Worm (Caenorhabditis elegans) whole organism, L2 larva: ENCODE results near the gene cyn-3.
"Not testable (repeated sequence)": the region's sequence is repeated elsewhere in the genome, so short reads cannot be mapped to it uniquely, and the experiment has no call there.

Experiments used
- aly-2 ChIP-seq: fragments of 150-350 bp; optimal IDR thresholded peaks from 2 replicates; lab custom pipeline; 2014; ENCODE audit warnings: missing biosample characterization, missing genetic modification characterization
- ceh-16 ChIP-seq: fragments of 150-350 bp; optimal IDR thresholded peaks from 2 replicates; lab custom pipeline; 2014; ENCODE audit warnings: missing biosample characterization, missing genetic modification characterization
- elt-1 ChIP-seq: fragments of 150-350 bp; optimal IDR thresholded peaks from 2 replicates; lab custom pipeline; 2014; ENCODE audit warnings: missing biosample characterization, missing genetic modification characterization
- elt-3 ChIP-seq: sonication (generic microtip); optimal IDR thresholded peaks from 2 replicates; lab custom pipeline; 2017; ENCODE audit warnings: missing biosample characterization, missing genetic modification characterization
- lin-11 ChIP-seq: fragments of 150-350 bp; sonication (generic microtip); optimal IDR thresholded peaks from 2 replicates; lab custom pipeline; 2014; ENCODE audit warnings: missing biosample characterization, missing genetic modification characterization, inconsistent platforms, mixed read lengths
- lin-39 ChIP-seq: fragments of 150-350 bp; optimal IDR thresholded peaks from 2 replicates; lab custom pipeline; 2014; ENCODE audit warnings: missing biosample characterization, missing genetic modification reagents, missing genetic modification characterization
- nhr-11 ChIP-seq: fragments of 150-350 bp; optimal IDR thresholded peaks from 2 replicates; lab custom pipeline; 2014; ENCODE audit warnings: missing biosample characterization, missing genetic modification characterization
- nhr-12 ChIP-seq: fragments of 150-350 bp; optimal IDR thresholded peaks from 2 replicates; lab custom pipeline; 2014; ENCODE audit warnings: missing biosample characterization, missing genetic modification characterization
- nhr-23 ChIP-seq: fragments of 150-350 bp; optimal IDR thresholded peaks from 2 replicates; lab custom pipeline; 2014; ENCODE audit warnings: missing biosample characterization, missing genetic modification reagents, missing genetic modification characterization
- nhr-237 ChIP-seq: fragments of 150-350 bp; optimal IDR thresholded peaks from 2 replicates; lab custom pipeline; 2014; ENCODE audit warnings: missing biosample characterization, missing genetic modification characterization
- nhr-25 ChIP-seq: fragments of 150-350 bp; sonication (generic microtip); optimal IDR thresholded peaks from 3 replicates; lab custom pipeline; 2014; ENCODE audit warnings: missing biosample characterization, missing genetic modification characterization
- skn-1 ChIP-seq: sonication (generic microtip); optimal IDR thresholded peaks from 2 replicates; lab custom pipeline; 2017; ENCODE audit warnings: missing biosample characterization, missing genetic modification characterization
- unc-62 ChIP-seq: fragments of 150-350 bp; optimal IDR thresholded peaks from 2 replicates; lab custom pipeline; 2014; ENCODE audit warnings: missing biosample characterization, missing genetic modification reagents, missing genetic modification characterization
- zag-1 ChIP-seq: fragments of 150-350 bp; optimal IDR thresholded peaks from 2 replicates; lab custom pipeline; 2014; ENCODE audit warnings: missing biosample characterization, missing genetic modification characterization

DNA sequence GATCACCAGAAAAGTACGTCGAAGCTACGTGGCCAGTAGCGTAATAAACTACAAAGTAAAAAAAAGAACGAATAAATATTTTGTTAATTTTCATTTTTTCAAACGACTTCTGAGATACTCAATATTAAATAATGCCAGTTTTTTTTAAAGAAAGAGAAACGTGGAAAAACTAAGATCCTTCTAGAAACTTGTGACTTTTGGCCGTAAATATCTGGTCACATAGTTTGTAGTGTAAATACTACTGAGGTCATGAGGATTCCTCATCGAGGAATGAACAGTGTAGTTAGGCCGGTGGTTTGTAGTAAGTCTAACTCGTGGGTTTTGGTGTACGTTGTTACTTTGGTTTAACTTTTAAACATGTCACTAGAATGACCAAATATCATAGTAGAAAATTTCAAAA is 21.7 kb upstream of the cyn-3 start:
- TF ChIP-seq ceh-16 (tag; lab: Kevin White, UChicago); nhr-25 (tag; lab: Kevin White, UChicago); nhr-237 (tag; lab: Kevin White, UChicago); nhr-11 (tag; lab: Kevin White, UChicago); lin-39 (tag; lab: Kevin White, UChicago); nhr-12; unc-62; nhr-23 (tag; lab: Kevin White, UChicago); elt-3 (tag; lab: Kevin White, UChicago); skn-1 (tag; lab: Kevin White, UChicago); lin-11 (tag; lab: Kevin White, UChicago); zag-1 (tag; lab: Kevin White, UChicago); aly-2 (tag; lab: Kevin White, UChicago); elt-1 (tag; lab: Kevin White, UChicago): not testable (repeated sequence)
